Fruit fly (Drosophila melanogaster) whole organism, prepupa: ENCODE measurements around the gene CG3347.

Source experiments
- CG31627 ChIP-seq: fragments of 200-800 bp; sonication (Bioruptor generic); optimal IDR thresholded peaks from 3 replicates; lab custom pipeline; 2016; ENCODE audit warnings: missing biosample characterization, missing genetic modification characterization
- CG6854 ChIP-seq: fragments of 200-800 bp; sonication (Bioruptor generic); optimal IDR thresholded peaks from 2 replicates; lab custom pipeline; 2017; ENCODE audit warnings: missing biosample characterization, mild to moderate bottlenecking, missing genetic modification characterization
- Gug ChIP-seq: fragments of 200-800 bp; sonication (Bioruptor generic); IDR thresholded peaks from 2 replicates; pipeline ENCODE4 v1.3.6; 2022; ENCODE audit warnings: missing biosample characterization, missing genetic modification characterization
- OdsH ChIP-seq: fragments of 200-800 bp; sonication (Bioruptor generic); optimal IDR thresholded peaks from 3 replicates; lab custom pipeline; 2016; ENCODE audit warnings: missing biosample characterization, missing genetic modification characterization
- salr ChIP-seq, 2 experiments: fragments of 200-800 bp; sonication (Bioruptor generic); optimal IDR thresholded peaks; 3 replicates each; lab custom pipeline; 2016 to 2018; ENCODE audit warnings: missing biosample characterization in 2 of 2, missing genetic modification characterization in 2 of 2, mild to moderate bottlenecking in 1 of 2

DNA sequence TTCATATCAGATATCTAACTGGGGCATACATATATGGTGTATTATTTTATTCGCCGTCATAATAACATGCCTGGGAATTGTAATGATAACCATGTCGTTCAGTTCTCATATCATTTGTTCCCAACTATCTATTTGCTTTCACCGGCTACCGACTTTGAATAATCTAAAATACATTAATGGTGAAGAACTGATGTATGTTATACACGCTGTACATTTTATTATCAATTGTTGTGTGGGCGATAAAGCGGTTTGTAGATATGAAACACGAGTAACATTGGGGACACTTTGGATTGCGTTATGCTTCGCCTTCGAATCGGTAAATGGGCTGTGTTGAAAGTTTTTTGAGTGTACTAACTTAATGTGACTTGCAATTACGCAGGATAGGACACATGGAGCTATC is 29.9 kb downstream of the CG3347 start:
- TF ChIP-seq salr (GFP tag; optimal IDR thresholded peaks at IDR 0.05; lab: Kevin White, UChicago) (no peak), CG6854 (no peak), OdsH (no peak), Gug (no peak), CG31627 (GFP tag; lab: Kevin White, UChicago) (no peak)
